Worm (Caenorhabditis elegans): Measurements from ENCODE around the gene sra-13.

DNA sequence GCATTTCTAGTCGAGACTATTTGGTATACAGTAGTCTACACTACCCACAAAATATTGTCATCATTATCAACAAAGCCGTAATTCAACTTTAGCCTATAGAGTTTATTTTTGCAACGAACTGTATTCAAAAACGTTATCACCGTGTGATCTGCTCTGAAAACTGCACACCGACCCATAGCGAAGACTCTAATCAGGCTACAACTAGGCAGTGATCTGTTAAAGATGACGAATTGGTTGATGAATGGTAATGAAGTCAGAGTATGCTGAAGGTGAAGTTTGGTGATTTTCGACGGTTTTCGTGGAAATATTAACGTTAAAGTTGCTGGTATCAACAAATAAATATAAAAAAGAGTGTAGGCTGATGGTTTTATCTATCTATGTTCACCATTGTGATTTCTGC is 20.6 kb upstream of the sra-13 start:
- TF ChIP-seq egrh-3 (GFP tag; IDR thresholded peaks at IDR 0.05) (no peak), Y79H2A.3 (GFP tag; conservative IDR thresholded peaks at IDR 0.05) (no peak), fkh-3 (tag; optimal IDR thresholded peaks at IDR 0.05) (no peak), die-1 (tag; optimal IDR thresholded peaks at IDR 0.05) (no peak), bed-1 (GFP tag; IDR thresholded peaks at IDR 0.05) (no peak), ama-1 (optimal IDR thresholded peaks at IDR 0.05) (no peak), ama-1 (GFP tag; optimal IDR thresholded peaks at IDR 0.05) (no peak)

Data from whole organism, young adult.